Worm (Caenorhabditis elegans) whole organism, L2 larva: ENCODE measurements around the gene srlf-4.

ENCODE experiments used
- alr-1 ChIP-seq: fragments of 150-350 bp; optimal IDR thresholded peaks from 2 replicates; lab custom pipeline; 2014; ENCODE audit warnings: missing biosample characterization, missing genetic modification characterization
- aly-2 ChIP-seq: fragments of 150-350 bp; optimal IDR thresholded peaks from 2 replicates; lab custom pipeline; 2014; ENCODE audit warnings: missing biosample characterization, missing genetic modification characterization
- ama-1 ChIP-seq: fragments of 150-350 bp; optimal IDR thresholded peaks from 2 replicates; lab custom pipeline; 2018; ENCODE audit warnings: inconsistent platforms
- egl-27 ChIP-seq: sonication (generic microtip); optimal IDR thresholded peaks from 3 replicates; lab custom pipeline; 2017; ENCODE audit warnings: missing biosample characterization, missing genetic modification reagents, missing genetic modification characterization
- gmeb-1 ChIP-seq: fragments of 150-350 bp; optimal IDR thresholded peaks from 2 replicates; lab custom pipeline; 2014; ENCODE audit warnings: missing biosample characterization, missing genetic modification characterization
- lsy-2 ChIP-seq, 2 experiments: fragments of 150-350 bp in 1 of 2; sonication (generic microtip) in 1 of 2; optimal IDR thresholded peaks; 2 replicates each; lab custom pipeline; 2014 to 2017; ENCODE audit warnings: missing biosample characterization in 2 of 2, missing genetic modification characterization in 2 of 2
- mab-5 ChIP-seq: fragments of 150-350 bp; optimal IDR thresholded peaks from 2 replicates; lab custom pipeline; 2014; ENCODE audit warnings: missing biosample characterization, missing genetic modification characterization
- mdl-1 ChIP-seq, 2 experiments: fragments of 150-350 bp in 1 of 2; sonication (generic microtip) in 1 of 2; optimal IDR thresholded peaks; 2 replicates each; lab custom pipeline; 2017; ENCODE audit warnings: missing biosample characterization in 2 of 2, missing genetic modification characterization in 2 of 2

- TF ChIP-seq ama-1 (lab: Kevin White, UChicago) (no peak), alr-1 (tag; lab: Kevin White, UChicago) (no peak), egl-27 (tag; lab: Kevin White, UChicago) (no peak), lsy-2 (tag; optimal IDR thresholded peaks at IDR 0.05; lab: Kevin White, UChicago) (no peak), aly-2 (tag; lab: Kevin White, UChicago) (no peak), mdl-1 (tag; optimal IDR thresholded peaks at IDR 0.05; lab: Kevin White, UChicago) (no peak), gmeb-1 (tag; lab: Kevin White, UChicago) (no peak), mab-5 (tag; lab: Kevin White, UChicago) (no peak)
Measured at ce11 chrIV:12920553-12920952, 3.7 kb downstream of the srlf-4 start.
